Fruit fly (Drosophila melanogaster) whole organism, embryonic: Measurements from ENCODE around the gene hfp.
A peak's percentile ranks its signal among the peaks of the same experiment; 100 is the strongest.

Experiments used
- Ada2b ChIP-seq: fragments of 200-800 bp; sonication (Bioruptor generic); IDR thresholded peaks from 2 replicates; pipeline ENCODE4 v1.3.6; 2022; ENCODE audit warnings: missing biosample characterization, missing genetic modification characterization
- Aef1 ChIP-seq: fragments of 200-800 bp; sonication (Bioruptor generic); IDR thresholded peaks from 3 replicates; pipeline ENCODE4 v1.3.6; 2022; ENCODE audit warnings: missing biosample characterization, missing genetic modification characterization
- B-H1 ChIP-seq: fragments of 200-800 bp; sonication (Bioruptor generic); IDR thresholded peaks from 3 replicates; pipeline ENCODE4 v1.3.6; 2022; ENCODE audit warnings: missing biosample characterization, missing genetic modification characterization
- CG10147 ChIP-seq: fragments of 200-800 bp; sonication (Bioruptor generic); optimal IDR thresholded peaks from 2 replicates; lab custom pipeline; 2019; ENCODE audit warnings: missing biosample characterization, mild to moderate bottlenecking, missing genetic modification characterization, moderate library complexity
- CG10267 ChIP-seq: fragments of 200-800 bp; sonication (Bioruptor generic); optimal IDR thresholded peaks from 2 replicates; lab custom pipeline; 2018; ENCODE audit warnings: missing biosample characterization, mild to moderate bottlenecking, missing genetic modification characterization, moderate library complexity
- CG11696 ChIP-seq: fragments of 200-800 bp; sonication (Bioruptor generic); IDR thresholded peaks from 2 replicates; pipeline ENCODE4 v1.3.6; 2022; ENCODE audit warnings: missing biosample characterization, missing genetic modification characterization
- CG12219 ChIP-seq: fragments of 200-800 bp; sonication (Bioruptor generic); optimal IDR thresholded peaks from 3 replicates; lab custom pipeline; 2018; ENCODE audit warnings: missing biosample characterization, mild to moderate bottlenecking, missing genetic modification characterization
- CG12942 ChIP-seq: fragments of 200-800 bp; sonication (Bioruptor generic); optimal IDR thresholded peaks from 3 replicates; lab custom pipeline; 2016; ENCODE audit warnings: missing biosample characterization, missing genetic modification characterization
- CG15011 ChIP-seq: fragments of 200-800 bp; sonication (Bioruptor generic); optimal IDR thresholded peaks from 3 replicates; lab custom pipeline; 2018; ENCODE audit warnings: missing biosample characterization, mild to moderate bottlenecking, missing genetic modification characterization
- CG1529 ChIP-seq: fragments of 200-800 bp; sonication (Bioruptor generic); optimal IDR thresholded peaks from 3 replicates; lab custom pipeline; 2018; ENCODE audit warnings: missing biosample characterization, missing genetic modification characterization
- CG2678 ChIP-seq: fragments of 200-800 bp; sonication (Bioruptor generic); optimal IDR thresholded peaks from 3 replicates; lab custom pipeline; 2019; ENCODE audit warnings: missing biosample characterization, mild to moderate bottlenecking, missing genetic modification characterization, moderate library complexity
- CG30403 ChIP-seq: fragments of 200-800 bp; sonication (Bioruptor generic); optimal IDR thresholded peaks from 3 replicates; lab custom pipeline; 2016; ENCODE audit warnings: missing biosample characterization, missing genetic modification characterization
- CG31365 ChIP-seq: fragments of 200-800 bp; sonication (Bioruptor generic); optimal IDR thresholded peaks from 2 replicates; lab custom pipeline; 2018; ENCODE audit warnings: missing biosample characterization, mild to moderate bottlenecking, missing genetic modification characterization
- CG31388 ChIP-seq: fragments of 200-800 bp; sonication (Bioruptor generic); optimal IDR thresholded peaks from 2 replicates; lab custom pipeline; 2016; ENCODE audit warnings: missing biosample characterization, missing genetic modification characterization
- CG34376 ChIP-seq: fragments of 200-800 bp; sonication (Bioruptor generic); optimal IDR thresholded peaks from 2 replicates; lab custom pipeline; 2018; ENCODE audit warnings: missing biosample characterization, mild to moderate bottlenecking, missing genetic modification characterization
- CG3726 ChIP-seq: fragments of 200-800 bp; sonication (Bioruptor generic); IDR thresholded peaks from 3 replicates; pipeline ENCODE4, ENCODE4 v1.3.6; 2022; ENCODE audit warnings: missing biosample characterization, missing genetic modification characterization
- CG4617 ChIP-seq: fragments of 200-800 bp; sonication (Bioruptor generic); optimal IDR thresholded peaks from 3 replicates; lab custom pipeline; 2016; ENCODE audit warnings: missing biosample characterization, missing genetic modification characterization, borderline replicate concordance
- CG4707 ChIP-seq: fragments of 200-800 bp; sonication (Bioruptor generic); optimal IDR thresholded peaks from 2 replicates; lab custom pipeline; 2018; ENCODE audit warnings: missing biosample characterization, mild to moderate bottlenecking, missing genetic modification characterization, moderate library complexity
- CG4854 ChIP-seq: fragments of 200-800 bp; sonication (Bioruptor generic); optimal IDR thresholded peaks from 2 replicates; lab custom pipeline; 2016; ENCODE audit warnings: missing biosample characterization, missing genetic modification characterization, inconsistent platforms
- CG5245 ChIP-seq: fragments of 200-800 bp; sonication (Bioruptor generic); optimal IDR thresholded peaks from 3 replicates; lab custom pipeline; 2016; ENCODE audit warnings: missing biosample characterization, missing genetic modification characterization
- CG6791 ChIP-seq: fragments of 200-800 bp; sonication (Bioruptor generic); IDR thresholded peaks from 3 replicates; pipeline ENCODE4 v1.3.6; 2022; ENCODE audit warnings: missing biosample characterization, missing genetic modification characterization; ENCODE audit not compliant: partially characterized antibody
- CkIIα-i1 ChIP-seq: fragments of 200-800 bp; sonication (Bioruptor generic); IDR thresholded peaks from 2 replicates; pipeline ENCODE4 v1.3.6; 2022; ENCODE audit warnings: missing biosample characterization, missing genetic modification characterization
- Dek ChIP-seq: fragments of 200-800 bp; sonication (Bioruptor generic); optimal IDR thresholded peaks from 3 replicates; lab custom pipeline; 2019; ENCODE audit warnings: missing biosample characterization, mild to moderate bottlenecking, missing genetic modification characterization, moderate library complexity
- HmgZ ChIP-seq: fragments of 200-800 bp; sonication (Bioruptor generic); optimal IDR thresholded peaks from 2 replicates; lab custom pipeline; 2018; ENCODE audit warnings: missing biosample characterization, mild to moderate bottlenecking, missing genetic modification characterization
- Hr3 ChIP-seq: fragments of 200-800 bp; sonication (Bioruptor generic); optimal IDR thresholded peaks from 3 replicates; lab custom pipeline; 2016; ENCODE audit warnings: missing biosample characterization, missing genetic modification characterization
- Hr39 ChIP-seq: fragments of >200 bp; optimal IDR thresholded peaks from 2 replicates; lab custom pipeline; 2017
- Med ChIP-seq: fragments of 200-800 bp; sonication (Bioruptor generic); peaks from one replicate; lab custom pipeline; 2016; ENCODE audit warnings: missing biosample characterization, missing genetic modification characterization, mild to moderate bottlenecking, inconsistent platforms, moderate library complexity
- Meics ChIP-seq: fragments of 200-800 bp; sonication (Bioruptor generic); optimal IDR thresholded peaks from 2 replicates; lab custom pipeline; 2017; ENCODE audit warnings: missing biosample characterization, mild to moderate bottlenecking, missing genetic modification characterization
- NfI ChIP-seq: fragments of 200-800 bp; sonication (Bioruptor generic); optimal IDR thresholded peaks from 3 replicates; lab custom pipeline; 2018; ENCODE audit warnings: missing biosample characterization, mild to moderate bottlenecking, missing genetic modification characterization, moderate library complexity
- Poxn ChIP-seq: fragments of 200-800 bp; sonication (Bioruptor generic); IDR thresholded peaks from 2 replicates; pipeline ENCODE4 v1.3.6; 2022; ENCODE audit warnings: missing biosample characterization, missing genetic modification characterization
- Stat92E ChIP-seq, 3 experiments: fragments of >200 bp in 2 of 3; fragments of 200-800 bp in 1 of 3; sonication (Bioruptor generic) in 1 of 3; optimal IDR thresholded peaks; 2 replicates each; lab custom pipeline; 2017 to 2019; ENCODE audit warnings: missing biosample characterization in 3 of 3, missing genetic modification characterization in 3 of 3, mild to moderate bottlenecking in 1 of 3, moderate library complexity in 1 of 3
- Trl ChIP-seq, 3 experiments: fragments of >200 bp in 2 of 3; fragments of 200-800 bp in 1 of 3; sonication (Bioruptor generic) in 1 of 3; optimal IDR thresholded peaks; 2 replicates in 1 of 3; 3 replicates in 2 of 3; lab custom pipeline; 2016 to 2017; ENCODE audit warnings: missing biosample characterization in 1 of 3, missing genetic modification characterization in 1 of 3
- Usf ChIP-seq: fragments of 200-800 bp; sonication (Bioruptor generic); optimal IDR thresholded peaks from 2 replicates; lab custom pipeline; 2017; ENCODE audit warnings: missing genotype, missing biosample characterization, missing genetic modification characterization
- ash1 ChIP-seq: fragments of 200-800 bp; sonication (Bioruptor generic); optimal IDR thresholded peaks from 2 replicates; lab custom pipeline; 2018; ENCODE audit warnings: missing biosample characterization, mild to moderate bottlenecking, missing genetic modification characterization
- bigmax ChIP-seq: fragments of 200-800 bp; sonication (Bioruptor generic); optimal IDR thresholded peaks from 2 replicates; lab custom pipeline; 2018; ENCODE audit warnings: missing biosample characterization, mild to moderate bottlenecking, missing genetic modification characterization
- ci ChIP-seq: fragments of 200-800 bp; sonication (Bioruptor generic); IDR thresholded peaks from 3 replicates; pipeline ENCODE4 v1.3.6; 2022; ENCODE audit warnings: missing biosample characterization, missing genetic modification characterization
- crp ChIP-seq, 2 experiments: fragments of 200-800 bp; sonication (Bioruptor generic); optimal IDR thresholded peaks; 2 replicates in 1 of 2; 3 replicates in 1 of 2; lab custom pipeline; 2017; ENCODE audit warnings: missing biosample characterization in 2 of 2, missing genetic modification characterization in 2 of 2, mild to moderate bottlenecking in 1 of 2, moderate library complexity in 1 of 2
- gcm ChIP-seq: fragments of 200-800 bp; sonication (Bioruptor generic); optimal IDR thresholded peaks from 2 replicates; lab custom pipeline; 2019; ENCODE audit warnings: missing biosample characterization, mild to moderate bottlenecking, missing genetic modification characterization, moderate library complexity
- gcm2 ChIP-seq: fragments of 200-800 bp; sonication (Bioruptor generic); optimal IDR thresholded peaks from 2 replicates; lab custom pipeline; 2016; ENCODE audit warnings: missing biosample characterization, missing genetic modification characterization
- grau ChIP-seq: fragments of 200-800 bp; optimal IDR thresholded peaks from 3 replicates; lab custom pipeline; 2019; ENCODE audit warnings: missing biosample characterization, mild to moderate bottlenecking, missing genetic modification characterization, moderate library complexity
- grn ChIP-seq: fragments of 200-800 bp; sonication (Bioruptor generic); optimal IDR thresholded peaks from 3 replicates; lab custom pipeline; 2017; ENCODE audit warnings: missing biosample characterization, missing genetic modification characterization
- ham ChIP-seq: fragments of 200-800 bp; sonication (Bioruptor generic); IDR thresholded peaks from 2 replicates; pipeline ENCODE4 v1.3.6; 2022; ENCODE audit warnings: missing biosample characterization, missing genetic modification characterization
- hth ChIP-seq: fragments of >200 bp; optimal IDR thresholded peaks from 2 replicates; lab custom pipeline; 2017; ENCODE audit warnings: inconsistent platforms
- lilli ChIP-seq: fragments of 200-800 bp; sonication (Bioruptor generic); optimal IDR thresholded peaks from 3 replicates; lab custom pipeline; 2016; ENCODE audit warnings: missing biosample characterization, missing genetic modification characterization
- pzg ChIP-seq: fragments of 200-800 bp; sonication (Bioruptor generic); optimal IDR thresholded peaks from 3 replicates; lab custom pipeline; 2018; ENCODE audit warnings: missing biosample characterization, mild to moderate bottlenecking, missing genetic modification characterization, moderate library complexity
- repo ChIP-seq: fragments of 200-800 bp; sonication (Bioruptor generic); optimal IDR thresholded peaks from 2 replicates; lab custom pipeline; 2016; ENCODE audit warnings: missing biosample characterization, missing genetic modification characterization
- run ChIP-seq: fragments of 200-800 bp; sonication (Bioruptor generic); optimal IDR thresholded peaks from 3 replicates; lab custom pipeline; 2018; ENCODE audit warnings: missing biosample characterization, mild to moderate bottlenecking, missing genetic modification characterization
- sc ChIP-seq, 3 experiments: fragments of >200 bp in 2 of 3; fragments of 200-800 bp in 1 of 3; sonication (Bioruptor generic) in 1 of 3; optimal IDR thresholded peaks; 2 replicates in 2 of 3; 3 replicates in 1 of 3; lab custom pipeline; 2017; ENCODE audit warnings: mild to moderate bottlenecking in 1 of 3, missing biosample characterization in 1 of 3, missing genetic modification characterization in 1 of 3, missing genetic modification reagents in 1 of 3
- slou ChIP-seq: fragments of 200-800 bp; sonication (Bioruptor generic); optimal IDR thresholded peaks from 3 replicates; lab custom pipeline; 2016; ENCODE audit warnings: missing biosample characterization, missing genetic modification characterization
- toy ChIP-seq: fragments of 200-800 bp; sonication (Bioruptor generic); IDR thresholded peaks from 2 replicates; pipeline ENCODE4 v1.3.6; 2022; ENCODE audit warnings: missing biosample characterization, missing genetic modification characterization

Gene hfp

DNA sequence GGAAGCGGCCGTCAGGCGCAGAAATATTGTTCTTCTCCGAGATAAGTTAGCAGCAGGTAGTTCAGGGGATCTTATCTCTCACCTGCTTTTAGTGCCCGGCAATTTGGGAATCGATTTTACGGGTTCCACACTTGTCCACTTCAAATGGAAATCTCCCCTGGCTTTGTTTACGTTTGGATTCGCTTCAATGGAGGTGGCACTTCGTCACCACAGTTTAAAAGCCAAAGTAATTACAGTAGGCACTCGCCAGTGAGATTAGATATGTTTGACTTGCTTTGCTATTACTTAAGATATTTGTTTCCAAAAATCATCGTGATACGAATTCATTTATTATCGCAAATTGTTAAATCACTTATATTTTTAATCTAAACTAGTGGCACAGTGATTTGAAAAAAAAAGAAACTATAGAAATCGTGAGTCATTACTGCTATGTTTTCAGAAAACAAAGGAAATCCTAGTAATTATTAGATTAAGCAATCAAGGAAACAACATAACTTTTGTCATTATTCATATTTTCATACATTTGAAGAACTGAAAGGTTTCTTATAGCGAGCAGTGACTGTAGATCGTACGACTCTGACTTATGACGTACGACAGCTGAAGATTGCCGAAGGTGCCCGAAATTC is 46.1 kb upstream of the hfp start (continued):
- TF ChIP-seq Poxn (GFP tag; lab: Robert Waterston, UW) (no peak), Aef1 (GFP tag; lab: Robert Waterston, UW) (peak; percentile 30; the same call in 1 of the 3 replicates), CG4707 (GFP tag; lab: Kevin White, UChicago) (no peak), CG34376 (peak; percentile 73), Ada2b (peak; percentile 38; the same call in 1 of the 2 replicates), hth (no peak), CG11696 (GFP tag; lab: Robert Waterston, UW) (no peak), CG5245 (peak; percentile 4), sc (optimal IDR thresholded peaks at IDR 0.05; lab: Kevin White, UChicago) (no peak), sc (GFP tag; optimal IDR thresholded peaks at IDR 0.05; lab: Kevin White, UChicago) (no peak), CG30403 (peak; percentile 80), HmgZ (tag; lab: Kevin White, UChicago) (peak; percentile 25), Stat92E (GFP tag; optimal IDR thresholded peaks at IDR 0.05; lab: Kevin White, UChicago) (no peak), Dek (tag; lab: Kevin White, UChicago) (peak; percentile 70), repo (GFP tag; lab: Kevin White, UChicago) (no peak), Usf (GFP tag; lab: Kevin White, UChicago) (peak; percentile 55), crp (GFP tag; optimal IDR thresholded peaks at IDR 0.05; lab: Kevin White, UChicago) (no peak), CG2678 (peak; percentile 84), CG10147 (GFP tag; lab: Kevin White, UChicago) (peak; percentile 63), grn (peak; percentile 68), Hr39 (no peak), toy (GFP tag; lab: Robert Waterston, UW) (no peak), ci (GFP tag; lab: Robert Waterston, UW) (no peak), grau (tag; lab: Kevin White, UChicago) (peak; percentile 95), run (no peak), Hr3 (GFP tag; lab: Kevin White, UChicago) (peak; percentile 53), CG4854 (GFP tag; lab: Kevin White, UChicago) (peak; percentile 42), CG4617 (no peak), ash1 (GFP tag; lab: Kevin White, UChicago) (no peak), B-H1 (no peak), gcm2 (GFP tag; lab: Kevin White, UChicago) (no peak), CG10267 (tag; lab: Kevin White, UChicago) (peak; percentile 34), NfI (GFP tag; lab: Kevin White, UChicago) (peak; percentile 57), CG1529 (GFP tag; lab: Kevin White, UChicago) (no peak), CG15011 (GFP tag; lab: Kevin White, UChicago) (peak; percentile 65), Trl (optimal IDR thresholded peaks at IDR 0.05; lab: Kevin White, UChicago) (no peak), Trl (GFP tag; optimal IDR thresholded peaks at IDR 0.05; lab: Kevin White, UChicago) (peak; percentile 9), CkIIα-i1 (no peak), CG3726 (GFP tag; lab: Robert Waterston, UW) (no peak), CG12219 (GFP tag; lab: Kevin White, UChicago) (no peak), pzg (GFP tag; lab: Kevin White, UChicago) (no peak), CG6791 (no peak), bigmax (GFP tag; lab: Kevin White, UChicago) (no peak), gcm (GFP tag; lab: Kevin White, UChicago) (peak; percentile 34), Med (peak; percentile 87), Meics (GFP tag; lab: Kevin White, UChicago) (peak; percentile 79), CG12942 (GFP tag; lab: Kevin White, UChicago) (no peak), CG31365 (tag; lab: Kevin White, UChicago) (no peak), ham (GFP tag; lab: Robert Waterston, UW) (no peak), lilli (GFP tag; lab: Kevin White, UChicago) (peak; percentile 77), CG31388 (no peak), slou (GFP tag; lab: Kevin White, UChicago) (no peak)
